Worm (Caenorhabditis elegans) whole organism, dauer: ENCODE data around the gene srj-45.

ENCODE experiments used
- unc-62 ChIP-seq: sonication (generic microtip); optimal IDR thresholded peaks from 2 replicates; lab custom pipeline; 2017; ENCODE audit warnings: missing biosample characterization, missing genetic modification reagents, missing genetic modification characterization

The srj-45 gene

ce11 chrV:2809443-2809842 lies 27.0 kb downstream of the srj-45 start:
- no peak for TF ChIP-seq unc-62 (GFP tag; lab: Kevin White, UChicago)

DNA sequence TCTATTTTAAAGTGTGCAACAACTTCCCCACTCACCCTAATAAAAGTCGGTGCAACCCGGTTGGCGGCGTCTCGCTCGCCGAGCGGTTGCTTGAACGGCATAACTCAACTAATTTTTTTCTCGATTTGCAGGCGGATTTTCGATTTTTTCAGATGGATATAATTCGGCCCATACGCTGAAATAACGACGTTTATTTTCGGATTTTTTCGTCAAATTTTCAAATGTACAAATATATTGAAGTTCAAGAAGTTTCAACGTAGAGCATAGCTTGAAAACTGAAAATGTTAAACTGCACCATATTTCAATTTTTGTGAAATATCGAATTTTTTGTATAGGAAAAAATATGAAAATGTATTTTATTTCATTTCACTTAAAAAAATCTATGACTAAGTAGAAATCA lies 28.6 kb downstream of the srj-45 start, which contains the start of gene ketn-1:
Gene ketn-1, minus strand, starts transcription at position 101 of the 400 bp plus-strand sequence.
- TF ChIP-seq unc-62 (GFP tag; lab: Kevin White, UChicago): no peak

DNA sequence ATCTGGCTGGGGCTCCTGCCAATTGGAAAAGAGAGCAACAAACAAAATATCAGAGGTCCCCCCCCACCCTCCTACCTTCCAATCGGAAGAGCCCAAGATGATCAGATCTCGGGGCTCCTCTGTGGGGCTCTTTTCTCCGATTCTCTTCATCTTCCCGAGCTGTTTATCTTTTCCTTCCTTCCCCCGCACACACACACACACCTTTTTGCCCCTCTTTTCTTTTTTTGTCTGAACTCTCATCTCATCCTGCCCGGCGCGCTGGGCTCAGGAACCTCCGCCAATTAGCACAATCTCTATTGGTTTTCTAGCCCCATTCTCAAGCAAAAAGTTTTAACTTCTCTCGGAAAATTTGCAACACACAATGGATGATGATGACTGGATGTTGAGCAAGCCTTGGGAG lies 33.1 kb downstream of the srj-45 start:
- TF ChIP-seq unc-62 (GFP tag; lab: Kevin White, UChicago): no peak

DNA sequence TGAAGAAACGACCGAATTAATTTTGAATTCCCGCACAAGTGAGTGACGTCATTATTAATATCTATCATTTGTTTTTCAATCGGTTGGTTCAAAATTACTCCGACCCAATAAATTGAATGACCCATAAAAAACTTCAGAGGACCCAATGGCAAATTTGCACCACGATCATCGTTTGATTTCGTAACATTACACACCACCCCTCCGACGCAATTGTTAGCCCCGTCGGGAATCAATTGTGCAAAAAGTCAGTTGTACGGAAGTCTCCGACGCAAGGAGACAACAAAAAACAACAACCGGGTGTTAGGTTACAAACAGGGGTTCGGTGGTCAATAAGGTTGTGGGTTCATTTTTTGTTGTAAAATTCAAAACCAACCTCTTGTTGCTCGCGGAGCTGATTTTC lies 34.4 kb downstream of the srj-45 start:
- no peak for TF ChIP-seq unc-62 (GFP tag; lab: Kevin White, UChicago)

- TF ChIP-seq unc-62 (GFP tag; lab: Kevin White, UChicago): no peak
Measured at ce11 chrV:2800676-2801075, 35.7 kb downstream of the srj-45 start.

DNA sequence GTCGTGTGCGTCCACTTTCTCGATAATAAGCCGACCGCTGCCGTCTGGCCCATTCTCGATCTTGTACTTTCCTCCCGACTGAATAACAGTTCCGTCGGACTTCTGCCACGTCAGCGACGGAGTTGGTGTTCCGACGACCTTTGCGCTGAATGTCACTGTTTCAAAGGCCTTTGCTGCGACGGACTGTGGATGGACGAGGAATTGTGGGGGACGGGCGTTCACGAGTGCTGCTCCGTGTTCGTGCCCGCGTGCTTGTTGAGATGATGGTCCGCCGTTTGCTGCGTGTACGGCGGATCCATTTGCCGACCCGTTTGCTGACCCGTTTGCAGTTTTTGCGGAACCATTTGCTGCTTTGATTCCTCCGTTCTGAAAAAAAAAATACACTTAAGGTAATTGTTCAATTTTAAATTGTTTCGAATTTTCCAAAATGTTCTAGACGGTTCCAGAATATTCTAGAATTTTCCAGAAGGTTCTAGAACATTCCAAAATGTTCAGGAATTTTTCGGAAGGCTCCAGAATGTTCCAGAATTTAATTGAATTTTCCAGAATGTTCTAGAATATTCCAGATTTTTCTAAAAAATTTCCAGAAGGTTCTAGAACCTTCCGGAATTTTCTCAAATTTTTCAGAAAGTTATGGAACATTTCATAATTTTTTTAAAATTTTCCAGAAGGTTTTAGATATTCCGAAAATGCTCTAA lies 37.1 kb downstream of the srj-45 start:
- no peak for TF ChIP-seq unc-62 (GFP tag; lab: Kevin White, UChicago)

- no peak for TF ChIP-seq unc-62 (GFP tag; lab: Kevin White, UChicago)
Measured at ce11 chrV:2795998-2796397, 40.4 kb downstream of the srj-45 start, which contains the start of gene F54E2.2. Gene F54E2.2, plus strand, starts transcription at chrV:2796298.

DNA sequence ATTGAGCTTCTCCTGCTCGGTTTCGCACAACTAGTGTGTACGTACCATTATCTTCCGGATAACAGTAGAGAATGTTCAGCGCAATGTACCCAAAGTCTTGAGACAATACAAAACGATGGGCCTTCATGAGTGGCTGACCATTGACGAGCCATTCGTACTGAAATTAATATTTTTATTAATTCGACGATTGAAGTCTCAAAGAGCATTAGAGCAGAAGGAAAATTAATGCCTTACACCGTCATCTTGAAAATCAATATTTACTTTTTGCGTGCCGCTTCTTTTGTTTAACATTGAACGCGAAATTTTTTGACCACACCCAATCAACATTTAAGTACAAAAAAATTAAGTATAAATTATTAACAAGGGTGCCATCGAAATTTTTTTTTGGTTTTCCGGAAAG lies 43.4 kb downstream of the srj-45 start:
- TF ChIP-seq unc-62 (GFP tag; lab: Kevin White, UChicago): no peak
